Worm (Caenorhabditis elegans) whole organism, L3 larva: ENCODE data around the gene rbf-1.

Experiments
- R02D3.7 ChIP-seq: fragments of 150-350 bp; optimal IDR thresholded peaks from 2 replicates; lab custom pipeline; 2014; ENCODE audit warnings: missing biosample characterization, missing genetic modification characterization
- ZK546.5 ChIP-seq: sonication (generic microtip); optimal IDR thresholded peaks from 2 replicates; lab custom pipeline; 2017; ENCODE audit warnings: missing biosample characterization, missing genetic modification characterization
- aly-2 ChIP-seq: fragments of 150-350 bp; optimal IDR thresholded peaks from 2 replicates; lab custom pipeline; 2014; ENCODE audit warnings: missing biosample characterization, missing genetic modification characterization
- ama-1 ChIP-seq: fragments of 150-350 bp; optimal IDR thresholded peaks from 2 replicates; lab custom pipeline; 2018
- ceh-16 ChIP-seq: sonication (generic microtip); optimal IDR thresholded peaks from 2 replicates; lab custom pipeline; 2017; ENCODE audit warnings: missing biosample characterization, missing genetic modification characterization
- ceh-28 ChIP-seq: fragments of 150-350 bp; optimal IDR thresholded peaks from 2 replicates; lab custom pipeline; 2014; ENCODE audit warnings: missing biosample characterization, missing genetic modification reagents, missing genetic modification characterization
- ceh-82 ChIP-seq: fragments of 150-350 bp; optimal IDR thresholded peaks from 2 replicates; lab custom pipeline; 2014; ENCODE audit warnings: missing biosample characterization, missing genetic modification characterization
- ceh-9 ChIP-seq: sonication (generic microtip); optimal IDR thresholded peaks from 2 replicates; lab custom pipeline; 2018; ENCODE audit warnings: missing biosample characterization, missing genetic modification characterization
- daf-12 ChIP-seq: fragments of 150-350 bp; optimal IDR thresholded peaks from 2 replicates; lab custom pipeline; 2014; ENCODE audit warnings: missing biosample characterization, missing genetic modification reagents, missing genetic modification characterization
- egl-5 ChIP-seq: fragments of 150-350 bp; optimal IDR thresholded peaks from 2 replicates; lab custom pipeline; 2017; ENCODE audit warnings: missing biosample characterization, missing genetic modification reagents, missing genetic modification characterization, inconsistent platforms
- elt-1 ChIP-seq: fragments of 150-350 bp; optimal IDR thresholded peaks from 2 replicates; lab custom pipeline; 2014; ENCODE audit warnings: missing biosample characterization, missing genetic modification characterization
- elt-2 ChIP-seq: sonication (generic microtip); optimal IDR thresholded peaks from 2 replicates; lab custom pipeline; 2016; ENCODE audit warnings: missing genetic modification reagents, mild to moderate bottlenecking, missing genetic modification characterization, missing compliant biosample characterization
- elt-3 ChIP-seq, 3 experiments: fragments of 150-350 bp in 1 of 3; sonication (generic microtip) in 2 of 3; optimal IDR thresholded peaks; 2 replicates in 2 of 3; 4 replicates in 1 of 3; lab custom pipeline; 2014 to 2017; ENCODE audit warnings: missing biosample characterization in 3 of 3, missing genetic modification characterization in 3 of 3
- eor-1 ChIP-seq, 2 experiments: fragments of 150-350 bp; optimal IDR thresholded peaks; 2 replicates each; lab custom pipeline; 2014 to 2018; ENCODE audit warnings: missing biosample characterization in 2 of 2, missing genetic modification characterization in 2 of 2
- fkh-10 ChIP-seq: sonication (generic microtip); optimal IDR thresholded peaks from 2 replicates; lab custom pipeline; 2017; ENCODE audit warnings: missing biosample characterization, missing genetic modification reagents, missing genetic modification characterization
- fkh-2 ChIP-seq: fragments of 150-350 bp; optimal IDR thresholded peaks from 2 replicates; lab custom pipeline; 2014; ENCODE audit warnings: missing biosample characterization, missing genetic modification reagents, missing genetic modification characterization
- hmg-11 ChIP-seq: sonication (generic microtip); optimal IDR thresholded peaks from 2 replicates; lab custom pipeline; 2016; ENCODE audit warnings: missing genetic modification characterization, missing compliant biosample characterization
- jun-1 ChIP-seq: fragments of 150-350 bp; optimal IDR thresholded peaks from 2 replicates; lab custom pipeline; 2014; ENCODE audit warnings: missing biosample characterization, missing genetic modification reagents, missing genetic modification characterization
- lin-15B ChIP-seq: fragments of 150-350 bp; optimal IDR thresholded peaks from 2 replicates; lab custom pipeline; 2014; ENCODE audit warnings: missing biosample characterization, missing genetic modification characterization
- lsy-12 ChIP-seq: sonication (generic microtip); optimal IDR thresholded peaks from 2 replicates; lab custom pipeline; 2016; ENCODE audit warnings: mild to moderate bottlenecking, missing genetic modification characterization, missing compliant biosample characterization
- mdl-1 ChIP-seq: fragments of 150-350 bp; optimal IDR thresholded peaks from 2 replicates; lab custom pipeline; 2014; ENCODE audit warnings: missing biosample characterization, missing genetic modification characterization
- mml-1 ChIP-seq: fragments of 150-350 bp; sonication (generic microtip); optimal IDR thresholded peaks from 3 replicates; lab custom pipeline; 2014; ENCODE audit warnings: missing biosample characterization, missing genetic modification characterization
- nfya-1 ChIP-seq: sonication (generic microtip); optimal IDR thresholded peaks from 2 replicates; lab custom pipeline; 2017; ENCODE audit warnings: missing genetic modification characterization, mild to moderate bottlenecking, missing compliant biosample characterization, antibody characterized with exemption, moderate library complexity; ENCODE audit not compliant: insufficient read depth
- nhr-12 ChIP-seq: fragments of 150-350 bp; optimal IDR thresholded peaks from 2 replicates; lab custom pipeline; 2014; ENCODE audit warnings: missing biosample characterization, missing genetic modification characterization
- nhr-23 ChIP-seq: fragments of 150-350 bp; optimal IDR thresholded peaks from 2 replicates; lab custom pipeline; 2014; ENCODE audit warnings: missing biosample characterization, missing genetic modification reagents, missing genetic modification characterization
- nhr-237 ChIP-seq: fragments of 150-350 bp; optimal IDR thresholded peaks from 2 replicates; lab custom pipeline; 2014; ENCODE audit warnings: missing biosample characterization, missing genetic modification characterization
- nhr-25 ChIP-seq: sonication (generic microtip); optimal IDR thresholded peaks from 2 replicates; lab custom pipeline; 2017; ENCODE audit warnings: missing biosample characterization, missing genetic modification characterization
- nhr-28 ChIP-seq: fragments of 150-350 bp; optimal IDR thresholded peaks from 2 replicates; lab custom pipeline; 2014; ENCODE audit warnings: missing biosample characterization, missing genetic modification characterization
- nhr-67 ChIP-seq: fragments of 150-350 bp; optimal IDR thresholded peaks from 2 replicates; lab custom pipeline; 2014; ENCODE audit warnings: missing biosample characterization, missing genetic modification characterization
- pqm-1 ChIP-seq: fragments of 150-350 bp; optimal IDR thresholded peaks from 2 replicates; lab custom pipeline; 2017; ENCODE audit warnings: missing biosample characterization, missing genetic modification characterization, inconsistent platforms
- skn-1 ChIP-seq: fragments of 150-350 bp; optimal IDR thresholded peaks from 2 replicates; lab custom pipeline; 2014; ENCODE audit warnings: missing biosample characterization, missing genetic modification characterization
- snpc-4 ChIP-seq: fragments of 150-350 bp; optimal IDR thresholded peaks from 2 replicates; lab custom pipeline; 2014; ENCODE audit warnings: missing biosample characterization, missing genetic modification characterization
- tbx-2 ChIP-seq: sonication (generic microtip); optimal IDR thresholded peaks from 2 replicates; lab custom pipeline; 2016; ENCODE audit warnings: mild to moderate bottlenecking, missing genetic modification characterization, missing compliant biosample characterization
- unc-39 ChIP-seq: sonication (generic microtip); optimal IDR thresholded peaks from 4 replicates; lab custom pipeline; 2017; ENCODE audit warnings: missing biosample characterization, missing genetic modification characterization
- unc-62 ChIP-seq: fragments of 150-350 bp; sonication (generic microtip); optimal IDR thresholded peaks from 4 replicates; lab custom pipeline; 2014; ENCODE audit warnings: missing biosample characterization, missing genetic modification reagents, missing genetic modification characterization
- zag-1 ChIP-seq: fragments of 150-350 bp; optimal IDR thresholded peaks from 2 replicates; lab custom pipeline; 2014; ENCODE audit warnings: missing biosample characterization, missing genetic modification characterization
- ztf-11 ChIP-seq: fragments of 150-350 bp; optimal IDR thresholded peaks from 2 replicates; lab custom pipeline; 2014; ENCODE audit warnings: missing biosample characterization, missing genetic modification characterization
- ztf-4 ChIP-seq: fragments of 150-350 bp; optimal IDR thresholded peaks from 2 replicates; lab custom pipeline; 2014; ENCODE audit warnings: missing biosample characterization, missing genetic modification characterization

Gene rbf-1

DNA sequence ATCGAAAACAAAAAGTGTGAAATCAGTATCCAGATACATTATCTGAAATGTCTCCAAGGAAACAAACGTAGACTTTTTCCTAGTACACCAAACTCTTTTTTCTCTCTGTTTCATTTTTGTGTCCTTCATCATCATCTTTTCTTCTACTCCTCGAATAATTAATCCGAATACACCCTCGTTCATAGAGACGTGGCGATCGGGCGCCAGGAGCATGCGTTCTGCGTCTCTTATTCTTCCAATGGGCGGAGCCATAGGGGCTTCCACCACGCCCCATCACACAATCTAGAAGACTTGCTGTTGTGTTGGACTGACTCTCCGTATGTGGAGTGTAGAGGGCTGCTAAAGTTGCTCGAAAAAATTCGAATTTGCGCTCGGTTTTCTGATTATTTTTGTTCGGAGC is at the start of gene rbf-1:
TSS of gene rbf-1 (plus strand) at position 301 of the 400 bp plus-strand sequence.
- peak; percentile 8 for TF ChIP-seq nfya-1 (tag; lab: Kevin White, UChicago)
- TF ChIP-seq ama-1: no peak

DNA sequence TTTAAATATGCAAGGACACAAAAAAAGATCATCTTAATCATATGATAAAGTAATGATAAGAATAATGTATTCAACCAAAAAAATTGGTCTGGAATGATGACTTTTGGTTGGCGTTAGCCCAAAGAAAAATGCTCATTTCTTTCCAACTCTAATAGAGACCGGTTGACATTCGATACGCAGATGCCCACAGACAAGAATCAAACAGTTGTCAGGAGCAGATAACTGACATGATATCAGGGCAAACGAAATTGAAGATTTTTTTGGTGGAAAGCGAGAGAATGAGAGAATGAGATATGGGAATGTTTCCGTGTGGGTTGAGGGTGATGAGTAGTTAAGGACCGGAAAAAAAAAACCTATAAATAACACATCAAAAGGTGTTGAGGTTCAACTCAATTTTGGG is 36.5 kb upstream of the rbf-1 start:
- no peak for TF ChIP-seq ceh-82 (tag; lab: Kevin White, UChicago)
- TF ChIP-seq ztf-11 (tag; lab: Kevin White, UChicago): no peak
- TF ChIP-seq nhr-25: no peak
- TF ChIP-seq elt-1 (tag; lab: Kevin White, UChicago): no peak
- TF ChIP-seq eor-1 (tag; optimal IDR thresholded peaks at IDR 0.05; lab: Kevin White, UChicago): no peak
- no peak for TF ChIP-seq daf-12

DNA sequence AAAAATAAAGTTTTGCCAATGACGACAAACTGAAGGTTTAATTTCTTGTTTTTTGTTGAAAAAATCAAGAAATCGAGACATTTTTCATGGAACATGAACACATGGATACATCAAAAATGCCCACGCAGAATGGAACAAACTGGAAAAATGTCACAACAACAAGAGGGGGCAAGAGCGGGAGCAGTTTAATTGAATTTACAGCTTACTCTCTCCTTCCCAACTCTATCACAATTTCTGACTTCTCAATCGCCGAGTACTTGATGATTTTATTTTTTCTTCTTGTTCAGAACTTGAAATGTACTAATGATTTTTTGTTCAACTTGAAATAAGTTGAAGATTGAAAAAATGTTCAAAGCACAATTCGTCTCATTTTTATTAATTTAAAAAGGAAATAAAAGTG is 30.3 kb upstream of the rbf-1 start:
- TF ChIP-seq nhr-23 (tag; lab: Kevin White, UChicago) (no peak), fkh-2 (tag; lab: Kevin White, UChicago) (no peak), elt-3 (tag; optimal IDR thresholded peaks at IDR 0.05; lab: Kevin White, UChicago) (no peak), skn-1 (no peak), pqm-1 (tag; lab: Kevin White, UChicago) (no peak), snpc-4 (tag; lab: Kevin White, UChicago) (no peak), hmg-11 (no peak), daf-12 (no peak), ztf-4 (tag; lab: Kevin White, UChicago) (no peak), egl-5 (tag; lab: Kevin White, UChicago) (no peak), fkh-10 (no peak), nhr-12 (tag; lab: Kevin White, UChicago) (no peak)

DNA sequence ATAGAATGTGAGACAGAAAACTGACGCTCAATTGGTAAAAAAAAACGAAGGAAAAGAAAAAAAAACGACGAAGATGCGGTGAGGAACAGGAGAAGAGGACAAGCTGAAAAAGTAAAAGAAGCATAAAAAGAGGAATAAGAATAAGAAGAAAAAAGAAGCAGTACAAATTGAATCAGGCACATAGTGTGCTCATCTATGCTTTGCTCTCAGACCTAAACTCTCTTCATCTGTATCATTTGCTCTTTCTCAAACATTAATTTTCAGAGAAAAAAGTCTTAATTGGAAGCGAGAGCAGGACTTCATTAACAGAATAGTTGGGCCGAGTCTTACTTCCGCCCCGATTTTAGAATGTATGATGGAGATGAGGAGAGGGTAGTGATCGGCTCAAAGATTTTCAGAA is 28.7 kb upstream of the rbf-1 start:
- TF ChIP-seq unc-62: no peak
- no peak for TF ChIP-seq daf-12
- no peak for TF ChIP-seq ceh-16 (tag; lab: Kevin White, UChicago)
- TF ChIP-seq nfya-1 (tag; lab: Kevin White, UChicago): peak; percentile 14
- no peak for TF ChIP-seq snpc-4 (tag; lab: Kevin White, UChicago)
- TF ChIP-seq fkh-10: peak; percentile 78
- TF ChIP-seq skn-1: peak; percentile 7
- no peak for TF ChIP-seq pqm-1 (tag; lab: Kevin White, UChicago)
- no peak for TF ChIP-seq nhr-25
- no peak for TF ChIP-seq lsy-12 (tag; lab: Kevin White, UChicago)

DNA sequence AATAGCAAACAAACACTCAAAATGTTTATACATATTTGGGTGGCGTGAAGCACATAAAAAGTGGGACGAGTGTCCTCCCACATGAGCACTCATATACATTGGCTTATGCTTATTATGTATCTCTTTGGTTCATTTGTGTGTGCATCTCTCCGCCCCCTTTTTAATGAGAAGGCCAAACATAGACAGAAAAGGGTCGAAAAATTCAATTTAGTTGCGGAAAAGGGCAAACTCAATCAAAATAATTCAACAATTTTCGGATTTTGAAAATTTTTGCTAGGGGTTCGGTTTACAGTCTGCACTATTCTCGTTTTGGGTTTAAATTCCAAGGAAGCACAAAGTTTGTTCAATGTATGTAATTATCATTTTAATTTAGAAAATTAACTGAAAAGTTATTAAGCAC is 28.0 kb upstream of the rbf-1 start:
- TF ChIP-seq unc-62 (no peak), skn-1 (no peak), zag-1 (no peak), pqm-1 (tag; lab: Kevin White, UChicago) (no peak), ceh-16 (tag; lab: Kevin White, UChicago) (no peak), elt-3 (tag; optimal IDR thresholded peaks at IDR 0.05; lab: Kevin White, UChicago) (no peak), lsy-12 (tag; lab: Kevin White, UChicago) (no peak), ama-1 (no peak), elt-2 (no peak), nhr-237 (tag; lab: Kevin White, UChicago) (no peak), hmg-11 (no peak), R02D3.7 (tag; lab: Kevin White, UChicago) (no peak), ZK546.5 (no peak)

DNA sequence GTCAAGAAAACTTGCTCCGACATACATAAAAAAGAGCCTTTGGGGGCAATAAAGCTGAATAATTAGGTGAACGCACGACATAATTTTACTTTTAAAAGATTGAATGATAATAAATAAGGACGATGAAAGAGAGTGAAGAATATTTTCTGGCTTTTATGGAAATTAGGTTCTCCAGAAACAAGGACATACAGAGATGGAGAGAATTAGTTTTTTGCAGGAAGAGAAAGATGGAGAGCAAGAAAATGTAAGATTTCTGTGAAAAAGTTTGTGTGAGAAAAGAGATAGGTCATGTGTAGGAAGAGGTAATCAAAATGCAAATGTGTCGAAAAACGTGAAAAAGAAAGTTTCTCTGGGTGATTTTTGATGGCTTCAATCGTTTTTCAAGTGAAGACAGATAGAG is 23.6 kb upstream of the rbf-1 start, which contains the start of gene pdfr-1:
TSS of gene pdfr-1 (minus strand) at position 101 of the 400 bp plus-strand sequence.
- TF ChIP-seq ama-1 (no peak), nhr-67 (tag; lab: Kevin White, UChicago) (no peak), aly-2 (tag; lab: Kevin White, UChicago) (no peak), nhr-28 (no peak), nhr-237 (tag; lab: Kevin White, UChicago) (no peak), tbx-2 (tag; lab: Kevin White, UChicago) (no peak), unc-39 (no peak), fkh-10 (no peak), ceh-16 (tag; lab: Kevin White, UChicago) (no peak), snpc-4 (tag; lab: Kevin White, UChicago) (no peak), ceh-28 (tag; lab: Kevin White, UChicago) (no peak), nhr-12 (tag; lab: Kevin White, UChicago) (no peak), mml-1 (tag; lab: Kevin White, UChicago) (no peak), ceh-82 (tag; lab: Kevin White, UChicago) (no peak), jun-1 (no peak), lin-15B (tag; lab: Kevin White, UChicago) (no peak), mdl-1 (tag; lab: Kevin White, UChicago) (no peak), ceh-9 (tag; lab: Kevin White, UChicago) (no peak)
